Worm (Caenorhabditis elegans) whole organism, L1 larva: ENCODE measurements around the gene F17C11.12.

Source experiments
- C04F5.9 ChIP-seq: sonication (generic microtip); optimal IDR thresholded peaks from 2 replicates; lab custom pipeline; 2016; ENCODE audit warnings: missing genetic modification characterization, missing compliant biosample characterization
- aha-1 ChIP-seq: fragments of 150-350 bp; optimal IDR thresholded peaks from 2 replicates; lab custom pipeline; 2014; ENCODE audit warnings: missing biosample characterization, missing genetic modification characterization
- alr-1 ChIP-seq: fragments of 200-800 bp; sonication (Bioruptor generic); optimal IDR thresholded peaks from 2 replicates; lab custom pipeline; 2018; ENCODE audit warnings: borderline replicate concordance, mild to moderate bottlenecking, missing genetic modification characterization, missing compliant biosample characterization
- aly-2 ChIP-seq: fragments of 150-350 bp; optimal IDR thresholded peaks from 2 replicates; lab custom pipeline; 2014; ENCODE audit warnings: missing biosample characterization, missing genetic modification characterization
- ama-1 ChIP-seq: fragments of 150-350 bp; optimal IDR thresholded peaks from 2 replicates; lab custom pipeline; 2014
- blmp-1 ChIP-seq: fragments of 150-350 bp; optimal IDR thresholded peaks from 2 replicates; lab custom pipeline; 2014; ENCODE audit warnings: missing biosample characterization, missing genetic modification characterization
- ceh-63 ChIP-seq: fragments of 200-800 bp; sonication (Bioruptor generic); optimal IDR thresholded peaks from 2 replicates; lab custom pipeline; 2018; ENCODE audit warnings: mild to moderate bottlenecking, missing genetic modification characterization, missing compliant biosample characterization
- ceh-82 ChIP-seq, 3 experiments: fragments of 150-350 bp in 1 of 3; sonication (generic microtip) in 2 of 3; optimal IDR thresholded peaks; 2 replicates each; lab custom pipeline; 2014 to 2017; ENCODE audit warnings: missing biosample characterization in 3 of 3, missing genetic modification characterization in 3 of 3
- ceh-88 ChIP-seq: fragments of 200-800 bp; sonication (Bioruptor generic); IDR thresholded peaks from 2 replicates; pipeline ENCODE4 v1.3.6; 2022; ENCODE audit warnings: missing genetic modification characterization, missing compliant biosample characterization
- dpl-1 ChIP-seq, 3 experiments: fragments of 150-350 bp in 2 of 3; sonication (generic microtip) in 1 of 3; optimal IDR thresholded peaks; 2 replicates each; lab custom pipeline; 2014 to 2017; ENCODE audit warnings: missing biosample characterization in 3 of 3, missing genetic modification characterization in 3 of 3, missing genetic modification reagents in 3 of 3
- dsc-1 ChIP-seq: sonication (generic microtip); optimal IDR thresholded peaks from 2 replicates; lab custom pipeline; 2016; ENCODE audit warnings: mild to moderate bottlenecking, missing genetic modification characterization, missing compliant biosample characterization
- efl-1 ChIP-seq, 4 experiments: fragments of 150-350 bp; optimal IDR thresholded peaks in 3 of 4; peaks in 1 of 4; 1 replicate in 1 of 4; 2 replicates in 3 of 4; lab custom pipeline; 2014; ENCODE audit warnings: missing biosample characterization in 2 of 4, missing genetic modification characterization in 2 of 4, missing genetic modification reagents in 2 of 4
- egl-13 ChIP-seq: sonication (generic microtip); optimal IDR thresholded peaks from 2 replicates; lab custom pipeline; 2016; ENCODE audit warnings: missing genotype, missing genetic modification reagents, missing genetic modification characterization, missing compliant biosample characterization
- elt-2 ChIP-seq: sonication (generic microtip); optimal IDR thresholded peaks from 2 replicates; lab custom pipeline; 2016; ENCODE audit warnings: missing genetic modification characterization, mild to moderate bottlenecking, inconsistent platforms, missing compliant biosample characterization, missing genetic modification reagents
- elt-3 ChIP-seq, 6 experiments: fragments of 150-350 bp in 1 of 6; sonication (generic microtip); optimal IDR thresholded peaks; 2 replicates each; lab custom pipeline; 2017 to 2018; ENCODE audit warnings: missing biosample characterization in 6 of 6, missing genetic modification characterization in 6 of 6, inconsistent platforms in 1 of 6
- fkh-10 ChIP-seq: sonication (generic microtip); optimal IDR thresholded peaks from 2 replicates; lab custom pipeline; 2017; ENCODE audit warnings: missing biosample characterization, missing genetic modification reagents, missing genetic modification characterization
- grh-1 ChIP-seq: fragments of 200-800 bp; sonication (Bioruptor generic); IDR thresholded peaks from 2 replicates; pipeline ENCODE4 v1.3.6; 2022; ENCODE audit warnings: missing genetic modification reagents, missing genetic modification characterization, missing compliant biosample characterization
- lin-14 ChIP-seq: fragments of 200-800 bp; sonication (Bioruptor generic); optimal IDR thresholded peaks from 2 replicates; lab custom pipeline; 2018; ENCODE audit warnings: mild to moderate bottlenecking, missing genetic modification characterization, moderate library complexity, missing compliant biosample characterization
- lir-3 ChIP-seq: sonication (generic microtip); optimal IDR thresholded peaks from 2 replicates; lab custom pipeline; 2016; ENCODE audit warnings: mild to moderate bottlenecking, missing genetic modification characterization, moderate library complexity, missing compliant biosample characterization; ENCODE audit not compliant: poor library complexity
- lsy-2 ChIP-seq, 2 experiments: fragments of 150-350 bp; optimal IDR thresholded peaks; 2 replicates each; lab custom pipeline; 2014; ENCODE audit warnings: missing biosample characterization in 2 of 2, missing genetic modification characterization in 2 of 2
- mab-9 ChIP-seq: fragments of 200-800 bp; sonication (Bioruptor generic); IDR thresholded peaks from 2 replicates; pipeline ENCODE4 v1.3.6; 2022; ENCODE audit warnings: missing genetic modification reagents, missing genetic modification characterization, missing compliant biosample characterization
- mdl-1 ChIP-seq, 2 experiments: fragments of 150-350 bp; optimal IDR thresholded peaks; 2 replicates each; lab custom pipeline; 2014 to 2017; ENCODE audit warnings: missing biosample characterization in 2 of 2, missing genetic modification characterization in 2 of 2, inconsistent platforms in 1 of 2
- mep-1 ChIP-seq: fragments of 150-350 bp; optimal IDR thresholded peaks from 2 replicates; lab custom pipeline; 2014; ENCODE audit warnings: missing biosample characterization, missing genetic modification characterization
- nhr-12 ChIP-seq: sonication (generic microtip); optimal IDR thresholded peaks from 2 replicates; lab custom pipeline; 2017; ENCODE audit warnings: missing biosample characterization, missing genetic modification characterization
- nhr-20 ChIP-seq: sonication (generic microtip); optimal IDR thresholded peaks from 2 replicates; lab custom pipeline; 2016; ENCODE audit warnings: mild to moderate bottlenecking, missing genetic modification characterization, missing compliant biosample characterization
- nhr-47 ChIP-seq: sonication (generic microtip); optimal IDR thresholded peaks from 2 replicates; lab custom pipeline; 2016; ENCODE audit warnings: mild to moderate bottlenecking, missing genetic modification characterization, moderate library complexity, missing compliant biosample characterization
- nhr-71 ChIP-seq: sonication (generic microtip); optimal IDR thresholded peaks from 2 replicates; lab custom pipeline; 2016; ENCODE audit warnings: mild to moderate bottlenecking, missing genetic modification characterization, moderate library complexity, missing compliant biosample characterization
- nhr-77 ChIP-seq: fragments of 150-350 bp; optimal IDR thresholded peaks from 2 replicates; lab custom pipeline; 2014; ENCODE audit warnings: missing biosample characterization, missing genetic modification characterization
- nhr-85 ChIP-seq: sonication (generic microtip); peaks from one replicate; lab custom pipeline; 2016; ENCODE audit warnings: missing genetic modification characterization, inconsistent platforms, missing compliant biosample characterization
- nhr-90 ChIP-seq: sonication (generic microtip); optimal IDR thresholded peaks from 2 replicates; lab custom pipeline; 2016; ENCODE audit warnings: mild to moderate bottlenecking, missing genetic modification characterization, missing compliant biosample characterization; ENCODE audit not compliant: poor library complexity
- pax-3 ChIP-seq: fragments of 200-800 bp; sonication (Bioruptor generic); optimal IDR thresholded peaks from 2 replicates; lab custom pipeline; 2018; ENCODE audit warnings: mild to moderate bottlenecking, missing genetic modification characterization, moderate library complexity, missing compliant biosample characterization
- rnt-1 ChIP-seq: sonication (generic microtip); optimal IDR thresholded peaks from 2 replicates; lab custom pipeline; 2016; ENCODE audit warnings: mild to moderate bottlenecking, missing genetic modification characterization, moderate library complexity, missing compliant biosample characterization
- skn-1 ChIP-seq: fragments of 150-350 bp; optimal IDR thresholded peaks from 2 replicates; lab custom pipeline; 2014; ENCODE audit warnings: missing biosample characterization, missing genetic modification characterization
- swsn-7 ChIP-seq: sonication (generic microtip); optimal IDR thresholded peaks from 2 replicates; lab custom pipeline; 2016; ENCODE audit warnings: missing genetic modification characterization, missing compliant biosample characterization
- tlp-1 ChIP-seq: fragments of 150-350 bp; optimal IDR thresholded peaks from 2 replicates; lab custom pipeline; 2014; ENCODE audit warnings: missing biosample characterization, missing genetic modification characterization
- unc-86 ChIP-seq: sonication (generic microtip); optimal IDR thresholded peaks from 2 replicates; lab custom pipeline; 2016; ENCODE audit warnings: missing genetic modification characterization, missing compliant biosample characterization
- zip-4 ChIP-seq: fragments of 200-800 bp; sonication (Bioruptor generic); optimal IDR thresholded peaks from 2 replicates; lab custom pipeline; 2018; ENCODE audit warnings: mild to moderate bottlenecking, missing genetic modification characterization, moderate library complexity, missing compliant biosample characterization

F17C11.12 gene

ce11 chrV:10940571-10940991 lies 3.9 kb upstream of the F17C11.12 start (continued):
- no peak for TF ChIP-seq unc-86 (tag; lab: Kevin White, UChicago)
- TF ChIP-seq aha-1 (tag; lab: Kevin White, UChicago), result no peak
- peak; percentile 23 for TF ChIP-seq ama-1
- peak; percentile 41 for TF ChIP-seq swsn-7 (tag; lab: Kevin White, UChicago)
- TF ChIP-seq elt-3 (tag; optimal IDR thresholded peaks at IDR 0.05; lab: Kevin White, UChicago), result peak in 3 of 6 experiments; percentile 19 to 83 (median 61)
- TF ChIP-seq ceh-82 (tag; optimal IDR thresholded peaks at IDR 0.05; lab: Kevin White, UChicago), result peak in 2 of 3 experiments; percentile 13 to 58
- no peak for TF ChIP-seq nhr-12 (tag; lab: Kevin White, UChicago)
- peak; percentile 11 for TF ChIP-seq dsc-1 (tag; lab: Kevin White, UChicago)
- peak; percentile 66 for TF ChIP-seq skn-1 (tag; lab: Kevin White, UChicago)
- TF ChIP-seq aly-2 (tag; lab: Kevin White, UChicago), result peak; percentile 6
- no peak for TF ChIP-seq alr-1 (tag; lab: Kevin White, UChicago)
- TF ChIP-seq lir-3, result no peak
- TF ChIP-seq tlp-1 (tag; lab: Kevin White, UChicago), result no peak
- no peak for TF ChIP-seq C04F5.9
- peak; percentile 38 to 67 for TF ChIP-seq efl-1 (optimal IDR thresholded peaks at IDR 0.05; lab: Kevin White, UChicago)
- TF ChIP-seq efl-1 (GFP tag; optimal IDR thresholded peaks at IDR 0.05 in 1 of 2; lab: Kevin White, UChicago), result no peak
- TF ChIP-seq, all 84 proteins: peak for 37

- TF ChIP-seq efl-1 (optimal IDR thresholded peaks at IDR 0.05; lab: Kevin White, UChicago) (no peak), efl-1 (GFP tag; optimal IDR thresholded peaks at IDR 0.05 in 1 of 2; lab: Kevin White, UChicago) (peak in 1 of 2 experiments; percentile 70), nhr-85 (tag; lab: Kevin White, UChicago) (peak; percentile 92), nhr-77 (tag; lab: Kevin White, UChicago) (no peak), blmp-1 (peak; percentile 46), nhr-90 (no peak), mdl-1 (tag; optimal IDR thresholded peaks at IDR 0.05; lab: Kevin White, UChicago) (peak in 1 of 2 experiments; percentile 19), pax-3 (tag; lab: Kevin White, UChicago) (no peak), grh-1 (peak; percentile 46; the same call in 1 of the 2 replicates), alr-1 (tag; lab: Kevin White, UChicago) (no peak), ceh-88 (GFP tag; lab: Robert Waterston, UW) (no peak), ceh-63 (no peak), rnt-1 (no peak), mep-1 (no peak)
Measured at ce11 chrV:10939990-10940570, 3.4 kb upstream of the F17C11.12 start.

DNA sequence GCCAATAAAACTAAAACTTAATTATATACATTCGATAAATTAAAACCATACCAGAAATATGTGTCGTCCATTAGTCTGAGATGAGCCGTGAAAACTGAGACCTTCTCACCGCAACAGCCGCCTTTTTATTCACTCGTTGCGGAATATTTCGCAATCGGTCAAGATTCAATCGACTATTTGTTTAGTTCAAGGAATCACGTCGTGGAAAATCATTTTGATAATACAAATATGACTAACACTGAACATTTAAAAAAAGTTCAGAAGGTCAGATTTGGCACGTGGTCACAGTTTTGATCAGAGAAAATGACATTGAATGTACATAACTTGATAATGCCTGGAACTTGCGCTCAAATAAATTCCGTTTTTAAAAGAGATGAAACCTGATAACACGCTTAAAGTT lies 2.0 kb upstream of the F17C11.12 start, which contains the start of gene F17C11.11:
Gene F17C11.11, minus strand, starts transcription at position 79 of the 400 bp plus-strand sequence.
- peak; percentile 88 for TF ChIP-seq zip-4 (GFP tag; lab: Kevin White, UChicago)
- no peak for TF ChIP-seq efl-1 (optimal IDR thresholded peaks at IDR 0.05; lab: Kevin White, UChicago)
- peak; percentile 1 to 17 for TF ChIP-seq efl-1 (GFP tag; optimal IDR thresholded peaks at IDR 0.05 in 1 of 2; lab: Kevin White, UChicago)
- TF ChIP-seq elt-2, result peak; percentile 73
- TF ChIP-seq mep-1, result peak; percentile 3
- peak in 1 of 3 experiments; percentile 12 for TF ChIP-seq dpl-1 (GFP tag; optimal IDR thresholded peaks at IDR 0.05; lab: Kevin White, UChicago)
- TF ChIP-seq nhr-47 (tag; lab: Kevin White, UChicago), result no peak
- TF ChIP-seq mdl-1 (tag; optimal IDR thresholded peaks at IDR 0.05; lab: Kevin White, UChicago), result peak in 1 of 2 experiments; percentile 32
- no peak for TF ChIP-seq mab-9 (GFP tag; lab: Robert Waterston, UW)
- TF ChIP-seq skn-1 (tag; lab: Kevin White, UChicago), result peak; percentile 72
- TF ChIP-seq lsy-2 (tag; optimal IDR thresholded peaks at IDR 0.05; lab: Kevin White, UChicago), result peak in 1 of 2 experiments; percentile 1
- no peak for TF ChIP-seq alr-1 (tag; lab: Kevin White, UChicago)
- TF ChIP-seq nhr-20 (tag; lab: Kevin White, UChicago), result peak; percentile 10
- peak; percentile 48 for TF ChIP-seq nhr-71 (tag; lab: Kevin White, UChicago)
- TF ChIP-seq aly-2 (tag; lab: Kevin White, UChicago), result no peak
- no peak for TF ChIP-seq fkh-10 (GFP tag; lab: Kevin White, UChicago)
- TF ChIP-seq rnt-1, result peak; percentile 52
- no peak for TF ChIP-seq egl-13 (tag; lab: Kevin White, UChicago)
- peak; percentile 27 for TF ChIP-seq lin-14 (GFP tag; lab: Kevin White, UChicago)
- TF ChIP-seq, all 84 proteins: peak for 12
